Fruit fly (Drosophila melanogaster) S2 (cell line): ENCODE data around the gene Zn72D.

Experiments
- CG8478 ChIP-seq: fragments of >200 bp; optimal IDR thresholded peaks from 2 replicates; lab custom pipeline; 2018
- CTCF ChIP-seq, 2 experiments: fragments of >200 bp; optimal IDR thresholded peaks; 2 replicates each; lab custom pipeline; 2018

- TF ChIP-seq CTCF (optimal IDR thresholded peaks at IDR 0.05; lab: Kevin White, UChicago) = no peak
- TF ChIP-seq CG8478 (lab: Kevin White, UChicago) = no peak
Measured at dm6 chr3L:16100059-16100458, 12.4 kb downstream of the Zn72D start, which contains the start of gene IleRS-m.
